Fruit fly (Drosophila melanogaster): ENCODE measurements around the gene CG43797.

DNA sequence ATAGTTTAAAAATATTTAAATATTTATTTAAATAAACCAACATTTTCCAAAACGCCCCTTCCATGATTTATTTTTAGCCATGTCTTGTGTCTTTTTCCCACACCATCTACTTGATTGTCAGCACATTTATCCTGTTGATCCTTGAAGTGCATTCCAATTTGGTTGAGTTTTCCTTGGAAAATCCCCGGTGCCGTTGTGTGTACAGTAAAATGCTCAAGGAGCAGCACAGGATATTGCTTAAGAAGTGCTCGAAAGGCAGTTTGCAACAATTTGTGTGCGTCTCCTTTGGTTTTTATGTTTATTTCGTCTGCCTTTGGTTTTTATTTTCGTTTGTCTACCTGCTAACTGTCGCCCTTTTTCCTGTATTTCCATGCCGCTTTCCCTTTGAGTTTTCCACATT, 34.5 kb downstream of the CG43797 start:
- TF ChIP-seq Dll (optimal IDR thresholded peaks at IDR 0.05) (no peak), CG8478 (optimal IDR thresholded peaks at IDR 0.05) (no peak), psq (optimal IDR thresholded peaks at IDR 0.05) (no peak), EcR (GFP tag; optimal IDR thresholded peaks at IDR 0.05) (no peak)
